Fruit fly (Drosophila melanogaster) whole organism, embryonic: Measurements from ENCODE around the gene ThrRS.

Source experiments
- ATbp ChIP-seq: fragments of 200-800 bp; sonication (Bioruptor generic); optimal IDR thresholded peaks from 2 replicates; lab custom pipeline; 2017; ENCODE audit warnings: missing biosample characterization, mild to moderate bottlenecking, missing genetic modification characterization, missing genetic modification reagents
- BEAF-32 ChIP-seq: fragments of 200-800 bp; sonication (Bioruptor generic); optimal IDR thresholded peaks from 3 replicates; lab custom pipeline; 2017; ENCODE audit warnings: missing biosample characterization, missing genetic modification characterization, mild to moderate bottlenecking, moderate library complexity, missing genetic modification reagents
- CG10462 ChIP-seq: fragments of 200-800 bp; sonication (Bioruptor generic); optimal IDR thresholded peaks from 2 replicates; lab custom pipeline; 2016; ENCODE audit warnings: missing biosample characterization, missing genetic modification characterization
- CG11695 ChIP-seq: fragments of 200-800 bp; sonication (Bioruptor generic); IDR thresholded peaks from 3 replicates; pipeline ENCODE4 v1.3.6; 2022; ENCODE audit warnings: missing biosample characterization, missing genetic modification characterization
- CG12236 ChIP-seq: fragments of 200-800 bp; sonication (Bioruptor generic); optimal IDR thresholded peaks from 2 replicates; lab custom pipeline; 2016; ENCODE audit warnings: missing biosample characterization, missing genetic modification characterization
- CG1529 ChIP-seq: fragments of 200-800 bp; sonication (Bioruptor generic); optimal IDR thresholded peaks from 3 replicates; lab custom pipeline; 2018; ENCODE audit warnings: missing biosample characterization, missing genetic modification characterization
- CG2120 ChIP-seq: fragments of 200-800 bp; sonication (Bioruptor generic); optimal IDR thresholded peaks from 3 replicates; lab custom pipeline; 2016; ENCODE audit warnings: missing biosample characterization, missing genetic modification characterization
- CG2889 ChIP-seq: fragments of 200-800 bp; sonication (Bioruptor generic); IDR thresholded peaks from 3 replicates; pipeline ENCODE4 v1.3.6; 2022; ENCODE audit warnings: missing biosample characterization, missing genetic modification characterization
- CG31441 ChIP-seq: fragments of 200-800 bp; sonication (Bioruptor generic); IDR thresholded peaks from 2 replicates; pipeline ENCODE4 v1.3.6; 2022; ENCODE audit warnings: missing biosample characterization, missing genetic modification characterization
- CG34224 ChIP-seq: fragments of 200-800 bp; sonication (Bioruptor generic); IDR thresholded peaks from 3 replicates; pipeline ENCODE4 v1.3.6; 2022; ENCODE audit warnings: missing biosample characterization, missing genetic modification characterization; ENCODE audit not compliant: partially characterized antibody
- CG3995 ChIP-seq: fragments of 200-800 bp; sonication (Bioruptor generic); optimal IDR thresholded peaks from 3 replicates; lab custom pipeline; 2016; ENCODE audit warnings: missing biosample characterization, missing genetic modification characterization
- CG5180 ChIP-seq: fragments of 200-800 bp; sonication (Bioruptor generic); optimal IDR thresholded peaks from 3 replicates; lab custom pipeline; 2017; ENCODE audit warnings: missing biosample characterization, missing genetic modification characterization, mild to moderate bottlenecking, moderate library complexity, missing genetic modification reagents
- CG5953 ChIP-seq: fragments of 200-800 bp; sonication (Bioruptor generic); IDR thresholded peaks from 2 replicates; pipeline ENCODE4 v1.3.6; 2022; ENCODE audit warnings: missing biosample characterization, missing genetic modification characterization
- CG6175 ChIP-seq: fragments of 200-800 bp; sonication (Bioruptor generic); IDR thresholded peaks from 3 replicates; pipeline ENCODE4 v1.3.6; 2022; ENCODE audit warnings: missing biosample characterization, missing genetic modification characterization
- CG9817 ChIP-seq: fragments of 200-800 bp; sonication (Bioruptor generic); optimal IDR thresholded peaks from 2 replicates; lab custom pipeline; 2018; ENCODE audit warnings: missing biosample characterization, mild to moderate bottlenecking, missing genetic modification characterization, moderate library complexity
- CHES-1-like ChIP-seq: fragments of 200-800 bp; sonication (Bioruptor generic); optimal IDR thresholded peaks from 2 replicates; lab custom pipeline; 2016; ENCODE audit warnings: missing biosample characterization, missing genetic modification characterization
- Dp ChIP-seq: fragments of 200-800 bp; sonication (Bioruptor generic); optimal IDR thresholded peaks from 2 replicates; lab custom pipeline; 2018; ENCODE audit warnings: missing biosample characterization, mild to moderate bottlenecking, missing genetic modification characterization, moderate library complexity
- Dref ChIP-seq: fragments of 200-800 bp; sonication (Bioruptor generic); IDR thresholded peaks from 2 replicates; pipeline ENCODE4 v1.3.6; 2022; ENCODE audit warnings: missing biosample characterization, missing genetic modification characterization
- Hr51 ChIP-seq, 2 experiments: fragments of 200-800 bp; sonication (Bioruptor generic); optimal IDR thresholded peaks; 2 replicates in 1 of 2; 3 replicates in 1 of 2; lab custom pipeline; 2016 to 2018; ENCODE audit warnings: missing biosample characterization in 2 of 2, missing genetic modification characterization in 2 of 2, mild to moderate bottlenecking in 1 of 2, moderate library complexity in 1 of 2
- Lhr ChIP-seq: fragments of 200-800 bp; sonication (Bioruptor generic); optimal IDR thresholded peaks from 3 replicates; lab custom pipeline; 2017; ENCODE audit warnings: mild to moderate bottlenecking, missing biosample characterization, missing genetic modification reagents, missing genetic modification characterization
- MESR4 ChIP-seq: fragments of 200-800 bp; sonication (Bioruptor generic); optimal IDR thresholded peaks from 2 replicates; lab custom pipeline; 2018; ENCODE audit warnings: missing biosample characterization, mild to moderate bottlenecking, missing genetic modification characterization, moderate library complexity
- Med ChIP-seq: fragments of 200-800 bp; sonication (Bioruptor generic); peaks from one replicate; lab custom pipeline; 2016; ENCODE audit warnings: missing biosample characterization, missing genetic modification characterization, mild to moderate bottlenecking, inconsistent platforms, moderate library complexity
- Pdp1 ChIP-seq, 2 experiments: fragments of 200-800 bp; sonication (Bioruptor generic); optimal IDR thresholded peaks; 3 replicates each; lab custom pipeline; 2016; ENCODE audit warnings: missing biosample characterization in 2 of 2, missing genetic modification characterization in 2 of 2, mild to moderate bottlenecking in 1 of 2, moderate library complexity in 1 of 2
- Sin3A ChIP-seq: fragments of >200 bp; optimal IDR thresholded peaks from 2 replicates; lab custom pipeline; 2018
- Trl ChIP-seq, 3 experiments: fragments of >200 bp in 2 of 3; fragments of 200-800 bp in 1 of 3; sonication (Bioruptor generic) in 1 of 3; optimal IDR thresholded peaks; 2 replicates in 1 of 3; 3 replicates in 2 of 3; lab custom pipeline; 2016 to 2017; ENCODE audit warnings: missing biosample characterization in 1 of 3, missing genetic modification characterization in 1 of 3
- Vsx1 ChIP-seq: fragments of 200-800 bp; sonication (Bioruptor generic); optimal IDR thresholded peaks from 2 replicates; lab custom pipeline; 2017; ENCODE audit warnings: missing biosample characterization, mild to moderate bottlenecking, missing genetic modification characterization, missing genetic modification reagents
- YL-1 ChIP-seq: fragments of 200-800 bp; sonication (Bioruptor generic); optimal IDR thresholded peaks from 3 replicates; lab custom pipeline; 2017; ENCODE audit warnings: missing biosample characterization, mild to moderate bottlenecking, missing genetic modification characterization
- amos ChIP-seq: fragments of 200-800 bp; sonication (Bioruptor generic); IDR thresholded peaks from 2 replicates; pipeline ENCODE4 v1.3.6; 2022; ENCODE audit warnings: missing biosample characterization, missing genetic modification characterization; ENCODE audit not compliant: partially characterized antibody
- cad ChIP-seq: fragments of >200 bp; optimal IDR thresholded peaks from 2 replicates; lab custom pipeline; 2017; ENCODE audit warnings: missing biosample characterization, missing genetic modification characterization
- cas ChIP-seq: fragments of 200-800 bp; sonication (Bioruptor generic); IDR thresholded peaks from 2 replicates; pipeline ENCODE4 v1.3.6; 2022; ENCODE audit warnings: missing biosample characterization, missing genetic modification characterization
- dmrt11E ChIP-seq: fragments of 200-800 bp; sonication (Bioruptor generic); optimal IDR thresholded peaks from 3 replicates; lab custom pipeline; 2018; ENCODE audit warnings: missing biosample characterization, mild to moderate bottlenecking, missing genetic modification characterization, moderate library complexity
- hbn ChIP-seq: fragments of 200-800 bp; sonication (Bioruptor generic); IDR thresholded peaks from 2 replicates; pipeline ENCODE4 v1.3.6; 2022; ENCODE audit warnings: missing biosample characterization, missing genetic modification characterization; ENCODE audit not compliant: partially characterized antibody
- inv ChIP-seq: fragments of 200-800 bp; sonication (Bioruptor generic); IDR thresholded peaks from 2 replicates; pipeline ENCODE4 v1.3.6; 2022; ENCODE audit warnings: missing biosample characterization, missing genetic modification characterization; ENCODE audit not compliant: partially characterized antibody
- lmd ChIP-seq: fragments of 200-800 bp; sonication (Bioruptor generic); IDR thresholded peaks from 2 replicates; pipeline ENCODE4 v1.3.6; 2022; ENCODE audit warnings: missing biosample characterization, missing genetic modification characterization
- nau ChIP-seq: fragments of 200-800 bp; sonication (Bioruptor generic); optimal IDR thresholded peaks from 3 replicates; lab custom pipeline; 2017; ENCODE audit warnings: missing biosample characterization, mild to moderate bottlenecking, missing genetic modification characterization, missing genetic modification reagents
- nmo ChIP-seq: fragments of 200-800 bp; sonication (Bioruptor generic); optimal IDR thresholded peaks from 2 replicates; lab custom pipeline; 2018; ENCODE audit warnings: missing biosample characterization, mild to moderate bottlenecking, missing genetic modification characterization, moderate library complexity
- nom ChIP-seq: fragments of 200-800 bp; sonication (Bioruptor generic); optimal IDR thresholded peaks from 2 replicates; lab custom pipeline; 2017; ENCODE audit warnings: missing biosample characterization, missing genetic modification characterization, mild to moderate bottlenecking, moderate library complexity, missing genetic modification reagents
- phol ChIP-seq: fragments of 200-800 bp; sonication (Bioruptor generic); optimal IDR thresholded peaks from 3 replicates; lab custom pipeline; 2018; ENCODE audit warnings: missing biosample characterization, mild to moderate bottlenecking, missing genetic modification characterization, moderate library complexity
- pnt ChIP-seq: fragments of 200-800 bp; sonication (Bioruptor generic); optimal IDR thresholded peaks from 3 replicates; lab custom pipeline; 2016; ENCODE audit warnings: missing biosample characterization, missing genetic modification characterization
- pros ChIP-seq: fragments of 200-800 bp; sonication (Bioruptor generic); optimal IDR thresholded peaks from 3 replicates; lab custom pipeline; 2019; ENCODE audit warnings: missing biosample characterization, mild to moderate bottlenecking, missing genetic modification characterization, moderate library complexity
- row ChIP-seq: fragments of 200-800 bp; sonication (Bioruptor generic); IDR thresholded peaks from 3 replicates; pipeline ENCODE4 v1.3.6; 2022; ENCODE audit warnings: missing biosample characterization, missing genetic modification characterization
- scrt ChIP-seq: fragments of 200-800 bp; sonication (Bioruptor generic); optimal IDR thresholded peaks from 2 replicates; lab custom pipeline; 2018; ENCODE audit warnings: missing biosample characterization, mild to moderate bottlenecking, missing genetic modification characterization, moderate library complexity
- sd ChIP-seq: fragments of 200-800 bp; sonication (Bioruptor generic); optimal IDR thresholded peaks from 3 replicates; lab custom pipeline; 2018; ENCODE audit warnings: missing biosample characterization, mild to moderate bottlenecking, missing genetic modification characterization, moderate library complexity
- sens ChIP-seq: fragments of 200-800 bp; sonication (Bioruptor generic); peaks from one replicate; lab custom pipeline; 2016; ENCODE audit warnings: missing biosample characterization, missing genetic modification characterization
- stwl ChIP-seq: fragments of 200-800 bp; sonication (Bioruptor generic); optimal IDR thresholded peaks from 3 replicates; lab custom pipeline; 2018; ENCODE audit warnings: missing biosample characterization, mild to moderate bottlenecking, missing genetic modification characterization, moderate library complexity
- trem ChIP-seq: fragments of 200-800 bp; optimal IDR thresholded peaks from 3 replicates; lab custom pipeline; 2019; ENCODE audit warnings: missing biosample characterization, mild to moderate bottlenecking, missing genetic modification characterization, moderate library complexity
- yki ChIP-seq: fragments of >200 bp; optimal IDR thresholded peaks from 3 replicates; lab custom pipeline; 2018
- zen2 ChIP-seq: fragments of 200-800 bp; sonication (Bioruptor generic); IDR thresholded peaks from 3 replicates; pipeline ENCODE4 v1.3.6; 2022; ENCODE audit warnings: missing biosample characterization, missing genetic modification characterization; ENCODE audit not compliant: partially characterized antibody

ThrRS gene

DNA sequence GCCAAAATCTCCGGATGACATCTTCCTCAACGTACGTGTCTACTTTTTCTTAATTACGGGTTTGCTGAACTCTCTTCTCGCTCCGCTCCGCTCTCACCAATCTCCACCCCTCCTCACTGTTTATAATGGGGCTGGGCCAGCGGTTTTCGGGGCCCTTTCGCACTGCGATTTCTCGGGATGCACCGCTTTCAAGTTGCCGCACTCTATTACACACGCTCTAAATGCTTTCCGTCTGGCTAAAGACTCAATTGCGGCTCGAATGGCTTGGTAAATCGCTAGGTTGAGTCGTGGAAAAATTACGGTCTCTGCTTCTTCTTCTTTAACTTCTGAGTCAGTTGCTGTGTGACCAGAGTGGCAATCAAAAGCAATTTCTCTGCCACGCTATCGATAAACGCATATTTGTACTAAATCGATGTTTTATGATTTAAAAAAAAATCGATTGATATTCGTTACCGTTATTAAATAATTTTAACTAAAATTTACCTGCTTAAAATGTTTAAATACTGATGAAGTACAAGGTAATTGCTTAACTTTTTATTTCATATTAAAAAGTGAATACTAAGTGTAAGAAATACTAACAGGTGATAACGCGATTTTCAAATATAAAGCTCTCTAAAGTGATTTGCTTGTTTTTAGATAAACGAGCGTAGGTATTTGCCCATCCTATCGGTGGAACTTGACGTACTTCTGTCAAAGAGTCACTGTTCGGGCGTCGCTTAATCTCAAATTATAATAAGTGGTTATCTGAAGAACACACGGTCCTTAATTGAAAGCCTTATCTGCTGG, 5.4 kb downstream of the ThrRS start, which contains the start of the genes Rab6 and Phae1 (continued):
- TF ChIP-seq CG3995, result peak; percentile 89
- TF ChIP-seq yki (lab: Kevin White, UChicago), result no peak
- no peak for TF ChIP-seq CG9817
- peak; percentile 44 for TF ChIP-seq nmo (GFP tag; lab: Kevin White, UChicago)
- TF ChIP-seq CG31441 (GFP tag; lab: Robert Waterston, UW), result peak; percentile 19; the same call in 1 of the 2 replicates
- TF ChIP-seq YL-1 (GFP tag; lab: Kevin White, UChicago), result peak; percentile 88
- TF ChIP-seq row (GFP tag; lab: Robert Waterston, UW), result 0 out of 3 replicates have a peak, but pooled peaks have one; percentile 24
- peak; percentile 20 for TF ChIP-seq nom (GFP tag; lab: Kevin White, UChicago)
- no peak for TF ChIP-seq CG5953 (GFP tag; lab: Robert Waterston, UW)
- no peak for TF ChIP-seq CG6175 (GFP tag; lab: Robert Waterston, UW)
- TF ChIP-seq pnt (GFP tag; lab: Kevin White, UChicago), result no peak
- no peak for TF ChIP-seq scrt (GFP tag; lab: Kevin White, UChicago)
- no peak for TF ChIP-seq dmrt11E
- peak; percentile 71 for TF ChIP-seq CG34224 (GFP tag; lab: Robert Waterston, UW)
- peak; percentile 29 for TF ChIP-seq sens (GFP tag; lab: Kevin White, UChicago)
- TF ChIP-seq inv (GFP tag; lab: Robert Waterston, UW), result peak; percentile 72; the same call in 1 of the 2 replicates
- TF ChIP-seq Dp (GFP tag; lab: Kevin White, UChicago), result peak; percentile 67
- TF ChIP-seq Med (GFP tag; lab: Kevin White, UChicago), result peak; percentile 57
- TF ChIP-seq cad (GFP tag; lab: Kevin White, UChicago), result no peak
- TF ChIP-seq ATbp (GFP tag; lab: Kevin White, UChicago), result no peak
- no peak for TF ChIP-seq Vsx1 (GFP tag; lab: Kevin White, UChicago)
- peak in 1 of 2 experiments; percentile 27 for TF ChIP-seq Pdp1 (GFP tag; optimal IDR thresholded peaks at IDR 0.05; lab: Kevin White, UChicago)
- TF ChIP-seq nau (GFP tag; lab: Kevin White, UChicago), result no peak
- peak; percentile 41 for TF ChIP-seq CHES-1-like (GFP tag; lab: Kevin White, UChicago)
- no peak for TF ChIP-seq Hr51 (GFP tag; optimal IDR thresholded peaks at IDR 0.05; lab: Kevin White, UChicago)
- peak; percentile 14 for TF ChIP-seq CG1529 (GFP tag; lab: Kevin White, UChicago)
- TF ChIP-seq sd (tag; lab: Kevin White, UChicago), result peak; percentile 86
- TF ChIP-seq CG12236 (GFP tag; lab: Kevin White, UChicago), result no peak
- TF ChIP-seq Sin3A (lab: Kevin White, UChicago), result peak; percentile 45
- peak; percentile 66 to 68 for TF ChIP-seq Trl (optimal IDR thresholded peaks at IDR 0.05; lab: Kevin White, UChicago)
- no peak for TF ChIP-seq Trl (GFP tag; optimal IDR thresholded peaks at IDR 0.05; lab: Kevin White, UChicago)
- no peak for TF ChIP-seq lmd (GFP tag; lab: Robert Waterston, UW)
- TF ChIP-seq trem, result peak; percentile 77
- TF ChIP-seq BEAF-32 (GFP tag; lab: Kevin White, UChicago), result peak; percentile 75
- no peak for TF ChIP-seq CG2889 (GFP tag; lab: Robert Waterston, UW)
- TF ChIP-seq phol (tag; lab: Kevin White, UChicago), result peak; percentile 27
- peak; percentile 88 for TF ChIP-seq Dref (GFP tag; lab: Robert Waterston, UW)
- TF ChIP-seq cas, result no peak
- peak; percentile 98 for TF ChIP-seq stwl
- no peak for TF ChIP-seq CG5180 (GFP tag; lab: Kevin White, UChicago)
- TF ChIP-seq amos (GFP tag; lab: Robert Waterston, UW), result peak; percentile 70
- TF ChIP-seq hbn (GFP tag; lab: Robert Waterston, UW), result peak; percentile 74
- peak; percentile 27 for TF ChIP-seq CG10462 (GFP tag; lab: Kevin White, UChicago)
- peak; percentile 6 for TF ChIP-seq pros
- peak; percentile 99 for TF ChIP-seq MESR4 (GFP tag; lab: Kevin White, UChicago)
- TF ChIP-seq zen2 (GFP tag; lab: Robert Waterston, UW), result peak; percentile 62; the same call in 1 of the 3 replicates
- TF ChIP-seq CG11695 (GFP tag; lab: Robert Waterston, UW), result peak; percentile 34; the same call in 1 of the 3 replicates
- TF ChIP-seq CG2120, result no peak
- TF ChIP-seq Lhr (GFP tag; lab: Kevin White, UChicago), result no peak
